Fruit fly (Drosophila melanogaster) whole organism, prepupa: Measurements from ENCODE around the gene beta4GalT7.
A peak's percentile ranks its signal among the peaks of the same experiment; 100 is the strongest.

ENCODE experiments used
- Blimp-1 ChIP-seq: fragments of 200-800 bp; sonication (Bioruptor generic); optimal IDR thresholded peaks from 3 replicates; lab custom pipeline; 2017; ENCODE audit warnings: missing biosample characterization, missing genetic modification characterization, mild to moderate bottlenecking, moderate library complexity, missing genetic modification reagents
- CG10631 ChIP-seq: fragments of 200-800 bp; sonication (Bioruptor generic); optimal IDR thresholded peaks from 2 replicates; lab custom pipeline; 2016; ENCODE audit warnings: missing biosample characterization, missing genetic modification characterization
- CG10669 ChIP-seq: fragments of 200-800 bp; sonication (Bioruptor generic); optimal IDR thresholded peaks from 3 replicates; lab custom pipeline; 2018; ENCODE audit warnings: missing biosample characterization, mild to moderate bottlenecking, missing genetic modification characterization, moderate library complexity
- CG1621 ChIP-seq: fragments of 200-800 bp; sonication (Bioruptor generic); optimal IDR thresholded peaks from 3 replicates; lab custom pipeline; 2018; ENCODE audit warnings: missing biosample characterization, mild to moderate bottlenecking, missing genetic modification characterization
- CG16779 ChIP-seq: fragments of 200-800 bp; sonication (Bioruptor generic); optimal IDR thresholded peaks from 3 replicates; lab custom pipeline; 2017; ENCODE audit warnings: missing biosample characterization, mild to moderate bottlenecking, missing genetic modification characterization
- CG3032 ChIP-seq: fragments of 200-800 bp; optimal IDR thresholded peaks from 2 replicates; lab custom pipeline; 2019; ENCODE audit warnings: missing biosample characterization, mild to moderate bottlenecking, missing genetic modification characterization, moderate library complexity
- CG31627 ChIP-seq: fragments of 200-800 bp; sonication (Bioruptor generic); optimal IDR thresholded peaks from 3 replicates; lab custom pipeline; 2016; ENCODE audit warnings: missing biosample characterization, missing genetic modification characterization
- CG32006 ChIP-seq: fragments of 200-800 bp; sonication (Bioruptor generic); optimal IDR thresholded peaks from 3 replicates; lab custom pipeline; 2017; ENCODE audit warnings: missing biosample characterization, mild to moderate bottlenecking, missing genetic modification characterization
- CG34406 ChIP-seq: fragments of 200-800 bp; sonication (Bioruptor generic); optimal IDR thresholded peaks from 3 replicates; lab custom pipeline; 2016; ENCODE audit warnings: missing biosample characterization, missing genetic modification characterization
- CG3919 ChIP-seq: fragments of 200-800 bp; sonication (Bioruptor generic); optimal IDR thresholded peaks from 3 replicates; lab custom pipeline; 2016; ENCODE audit warnings: missing biosample characterization, missing genetic modification characterization
- CG4318 ChIP-seq: fragments of 200-800 bp; sonication (Bioruptor generic); optimal IDR thresholded peaks from 3 replicates; lab custom pipeline; 2017; ENCODE audit warnings: missing biosample characterization, mild to moderate bottlenecking, missing genetic modification characterization
- CG6163 ChIP-seq: fragments of 200-800 bp; sonication (Bioruptor generic); IDR thresholded peaks from 3 replicates; pipeline ENCODE4 v1.3.6; 2022; ENCODE audit warnings: missing biosample characterization, missing genetic modification characterization
- CG6792 ChIP-seq: fragments of 200-800 bp; sonication (Bioruptor generic); optimal IDR thresholded peaks from 3 replicates; lab custom pipeline; 2016; ENCODE audit warnings: missing biosample characterization, missing genetic modification characterization
- CG6854 ChIP-seq: fragments of 200-800 bp; sonication (Bioruptor generic); optimal IDR thresholded peaks from 2 replicates; lab custom pipeline; 2017; ENCODE audit warnings: missing biosample characterization, mild to moderate bottlenecking, missing genetic modification characterization
- CG7368 ChIP-seq: fragments of 200-800 bp; sonication (Bioruptor generic); optimal IDR thresholded peaks from 3 replicates; lab custom pipeline; 2016; ENCODE audit warnings: missing biosample characterization, missing genetic modification characterization
- CG8119 ChIP-seq: fragments of 200-800 bp; sonication (Bioruptor generic); IDR thresholded peaks from 3 replicates; pipeline ENCODE4 v1.3.6; 2022; ENCODE audit warnings: missing biosample characterization, missing genetic modification characterization
- CG8632 ChIP-seq: fragments of 200-800 bp; sonication (Bioruptor generic); optimal IDR thresholded peaks from 3 replicates; lab custom pipeline; 2016; ENCODE audit warnings: missing biosample characterization, missing genetic modification characterization
- CG9139 ChIP-seq: fragments of 200-800 bp; sonication (Bioruptor generic); optimal IDR thresholded peaks from 3 replicates; lab custom pipeline; 2017; ENCODE audit warnings: missing biosample characterization, mild to moderate bottlenecking, missing genetic modification characterization
- Eip78C ChIP-seq: fragments of 200-800 bp; sonication (Bioruptor generic); peaks from one replicate; lab custom pipeline; 2016; ENCODE audit warnings: missing biosample characterization, missing genetic modification characterization
- Eip93F ChIP-seq: fragments of 200-800 bp; sonication (Bioruptor generic); optimal IDR thresholded peaks from 2 replicates; lab custom pipeline; 2016; ENCODE audit warnings: missing biosample characterization, mild to moderate bottlenecking, missing genetic modification characterization
- Ets21C ChIP-seq: fragments of 200-800 bp; sonication (Bioruptor generic); optimal IDR thresholded peaks from 3 replicates; lab custom pipeline; 2016; ENCODE audit warnings: missing biosample characterization, missing genetic modification characterization
- Ets96B ChIP-seq: fragments of 200-800 bp; optimal IDR thresholded peaks from 2 replicates; lab custom pipeline; 2019; ENCODE audit warnings: missing biosample characterization, mild to moderate bottlenecking, missing genetic modification characterization, moderate library complexity
- Gug ChIP-seq: fragments of 200-800 bp; sonication (Bioruptor generic); IDR thresholded peaks from 2 replicates; pipeline ENCODE4 v1.3.6; 2022; ENCODE audit warnings: missing biosample characterization, missing genetic modification characterization
- Hr38 ChIP-seq: sonication (Bioruptor generic); optimal IDR thresholded peaks from 2 replicates; lab custom pipeline; 2016; ENCODE audit warnings: missing biosample characterization, missing genetic modification characterization
- Hr39 ChIP-seq: fragments of 200-800 bp; sonication (Bioruptor generic); optimal IDR thresholded peaks from 2 replicates; lab custom pipeline; 2016; ENCODE audit warnings: missing biosample characterization, missing genetic modification characterization
- Met ChIP-seq: fragments of 200-800 bp; sonication (Bioruptor generic); optimal IDR thresholded peaks from 3 replicates; lab custom pipeline; 2016; ENCODE audit warnings: missing biosample characterization, missing genetic modification characterization
- OdsH ChIP-seq: fragments of 200-800 bp; sonication (Bioruptor generic); optimal IDR thresholded peaks from 3 replicates; lab custom pipeline; 2016; ENCODE audit warnings: missing biosample characterization, missing genetic modification characterization
- Sox14 ChIP-seq: fragments of 200-800 bp; sonication (Bioruptor generic); optimal IDR thresholded peaks from 3 replicates; lab custom pipeline; 2016; ENCODE audit warnings: missing biosample characterization, missing genetic modification characterization
- achi ChIP-seq: fragments of 200-800 bp; sonication (Bioruptor generic); optimal IDR thresholded peaks from 3 replicates; lab custom pipeline; 2016; ENCODE audit warnings: missing biosample characterization, missing genetic modification characterization
- acj6 ChIP-seq: fragments of 200-800 bp; sonication (Bioruptor generic); optimal IDR thresholded peaks from 3 replicates; lab custom pipeline; 2016; ENCODE audit warnings: missing biosample characterization, missing genetic modification characterization
- cyc ChIP-seq: fragments of 200-800 bp; sonication (Bioruptor generic); optimal IDR thresholded peaks from 3 replicates; lab custom pipeline; 2016; ENCODE audit warnings: missing biosample characterization, missing genetic modification characterization
- fd59A ChIP-seq: fragments of 200-800 bp; sonication (Bioruptor generic); optimal IDR thresholded peaks from 2 replicates; lab custom pipeline; 2017; ENCODE audit warnings: missing biosample characterization, mild to moderate bottlenecking, missing genetic modification characterization, missing genetic modification reagents
- fd85E ChIP-seq: fragments of 200-800 bp; sonication (Bioruptor generic); optimal IDR thresholded peaks from 3 replicates; lab custom pipeline; 2016; ENCODE audit warnings: missing biosample characterization, missing genetic modification characterization
- fkh ChIP-seq: fragments of 200-800 bp; sonication (Bioruptor generic); optimal IDR thresholded peaks from 3 replicates; lab custom pipeline; 2017; ENCODE audit warnings: missing biosample characterization, mild to moderate bottlenecking, missing genetic modification characterization, moderate library complexity
- lz ChIP-seq: fragments of 200-800 bp; sonication (Bioruptor generic); optimal IDR thresholded peaks from 3 replicates; lab custom pipeline; 2016; ENCODE audit warnings: missing biosample characterization, missing genetic modification characterization
- spab ChIP-seq: fragments of 200-800 bp; sonication (Bioruptor generic); optimal IDR thresholded peaks from 2 replicates; lab custom pipeline; 2017; ENCODE audit warnings: missing biosample characterization, mild to moderate bottlenecking, missing genetic modification characterization, missing genetic modification reagents
- topi ChIP-seq: fragments of 200-800 bp; sonication (Bioruptor generic); optimal IDR thresholded peaks from 3 replicates; lab custom pipeline; 2016; ENCODE audit warnings: missing biosample characterization, missing genetic modification characterization

The beta4GalT7 gene

dm6 chr3R:24996502-24996901, 26.6 kb upstream of the beta4GalT7 start (continued):
- TF ChIP-seq CG3032 (peak; percentile 24), topi (GFP tag; lab: Kevin White, UChicago) (peak; percentile 57), Ets96B (no peak), fd85E (no peak), CG7368 (GFP tag; lab: Kevin White, UChicago) (peak; percentile 49), CG6792 (GFP tag; lab: Kevin White, UChicago) (peak; percentile 40), OdsH (GFP tag; lab: Kevin White, UChicago) (peak; percentile 73), CG8632 (GFP tag; lab: Kevin White, UChicago) (peak; percentile 35), CG4318 (GFP tag; lab: Kevin White, UChicago) (peak; percentile 86), Hr39 (peak; percentile 68), Eip93F (GFP tag; lab: Kevin White, UChicago) (no peak), CG1621 (tag; lab: Kevin White, UChicago) (no peak), CG10669 (GFP tag; lab: Kevin White, UChicago) (peak; percentile 2), spab (no peak), CG8119 (GFP tag; lab: Robert Waterston, UW) (peak; percentile 94), acj6 (peak; percentile 67), Blimp-1 (no peak), CG34406 (GFP tag; lab: Kevin White, UChicago) (peak; percentile 32), CG6163 (GFP tag; lab: Robert Waterston, UW) (peak; percentile 86), CG32006 (GFP tag; lab: Kevin White, UChicago) (peak; percentile 91), fd59A (GFP tag; lab: Kevin White, UChicago) (no peak), cyc (GFP tag; lab: Kevin White, UChicago) (peak; percentile 70), Gug (peak; percentile 80), Eip78C (GFP tag; lab: Kevin White, UChicago) (peak; percentile 92)

- TF ChIP-seq CG32006 (GFP tag; lab: Kevin White, UChicago) (peak; percentile 33), CG34406 (GFP tag; lab: Kevin White, UChicago) (no peak), lz (GFP tag; lab: Kevin White, UChicago) (no peak), Hr38 (GFP tag; lab: Kevin White, UChicago) (no peak)
These were observed 25.8 kb upstream of the beta4GalT7 start for dm6 chr3R:24997287-24997686.

DNA sequence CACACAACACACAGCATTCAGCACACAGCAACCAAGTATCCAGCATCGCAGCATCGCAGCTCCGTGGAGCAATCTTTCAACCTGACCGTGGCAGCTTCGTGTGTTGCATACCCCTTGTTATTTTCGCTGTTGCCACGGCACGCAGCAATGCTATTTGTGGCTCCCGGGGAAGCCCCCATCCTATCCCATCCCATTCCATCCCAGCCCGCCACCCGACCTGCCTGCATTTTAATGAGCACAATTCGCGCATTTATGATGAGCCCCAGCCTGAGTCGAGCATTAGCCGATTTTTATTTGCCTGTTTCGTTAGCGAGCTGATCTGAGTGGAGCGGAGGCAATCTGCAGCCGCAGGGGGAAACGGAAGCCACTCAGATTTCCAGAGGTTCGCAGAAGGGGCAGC, 23.5 kb upstream of the beta4GalT7 start:
- TF ChIP-seq achi (GFP tag; lab: Kevin White, UChicago): no peak
- no peak for TF ChIP-seq CG31627 (GFP tag; lab: Kevin White, UChicago)
- TF ChIP-seq CG10631 (GFP tag; lab: Kevin White, UChicago): no peak
- TF ChIP-seq acj6: no peak
- no peak for TF ChIP-seq CG7368 (GFP tag; lab: Kevin White, UChicago)
- TF ChIP-seq CG3032: no peak
- no peak for TF ChIP-seq Sox14
- TF ChIP-seq Eip78C (GFP tag; lab: Kevin White, UChicago): no peak

DNA sequence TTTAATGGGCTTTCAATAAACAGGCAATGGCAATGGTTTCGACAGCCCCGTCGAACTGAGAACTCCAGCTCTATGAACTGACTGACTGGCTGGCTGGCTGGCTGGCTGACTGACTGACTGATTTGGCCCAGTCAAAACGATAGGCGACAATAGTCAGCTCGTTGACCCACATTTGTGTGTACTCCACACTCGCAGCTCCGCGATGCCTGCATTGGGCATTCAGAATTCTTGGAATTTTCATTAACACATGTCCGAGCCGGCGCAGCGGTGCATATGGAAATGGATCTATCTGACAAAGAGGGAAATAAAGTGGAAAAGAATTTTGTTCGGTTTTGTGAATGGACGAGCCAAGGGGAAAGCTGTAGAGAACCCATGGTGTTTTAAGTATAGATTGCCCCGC, 20.8 kb upstream of the beta4GalT7 start:
- TF ChIP-seq CG16779 (tag; lab: Kevin White, UChicago) (no peak), CG9139 (GFP tag; lab: Kevin White, UChicago) (no peak), CG6854 (no peak), Ets21C (GFP tag; lab: Kevin White, UChicago) (no peak), Eip93F (GFP tag; lab: Kevin White, UChicago) (no peak), Sox14 (no peak), Met (no peak)

- TF ChIP-seq fkh (peak; percentile 62), CG3919 (GFP tag; lab: Kevin White, UChicago) (no peak)
These were observed 19.0 kb upstream of the beta4GalT7 start for dm6 chr3R:25004064-25004463.
